Worm (Caenorhabditis elegans) whole organism, L3 larva: ENCODE data around the gene mrpl-16.

Experiments used
- ama-1 ChIP-seq: fragments of 150-350 bp; optimal IDR thresholded peaks from 2 replicates; lab custom pipeline; 2018
- ceh-28 ChIP-seq: fragments of 150-350 bp; optimal IDR thresholded peaks from 2 replicates; lab custom pipeline; 2014; ENCODE audit warnings: missing biosample characterization, missing genetic modification reagents, missing genetic modification characterization
- elt-3 ChIP-seq, 3 experiments: fragments of 150-350 bp in 1 of 3; sonication (generic microtip) in 2 of 3; optimal IDR thresholded peaks; 2 replicates in 2 of 3; 4 replicates in 1 of 3; lab custom pipeline; 2014 to 2017; ENCODE audit warnings: missing biosample characterization in 3 of 3, missing genetic modification characterization in 3 of 3
- fkh-10 ChIP-seq: sonication (generic microtip); optimal IDR thresholded peaks from 2 replicates; lab custom pipeline; 2017; ENCODE audit warnings: missing biosample characterization, missing genetic modification reagents, missing genetic modification characterization
- lin-39 ChIP-seq: fragments of 150-350 bp; optimal IDR thresholded peaks from 2 replicates; lab custom pipeline; 2018; ENCODE audit warnings: missing biosample characterization, missing genetic modification reagents, missing genetic modification characterization
- nfya-1 ChIP-seq: sonication (generic microtip); optimal IDR thresholded peaks from 2 replicates; lab custom pipeline; 2017; ENCODE audit warnings: missing genetic modification characterization, mild to moderate bottlenecking, missing compliant biosample characterization, antibody characterized with exemption, moderate library complexity; ENCODE audit not compliant: insufficient read depth
- nhr-11 ChIP-seq: fragments of 150-350 bp; optimal IDR thresholded peaks from 2 replicates; lab custom pipeline; 2014; ENCODE audit warnings: missing biosample characterization, missing genetic modification characterization
- nhr-237 ChIP-seq: fragments of 150-350 bp; optimal IDR thresholded peaks from 2 replicates; lab custom pipeline; 2014; ENCODE audit warnings: missing biosample characterization, missing genetic modification characterization
- skn-1 ChIP-seq: fragments of 150-350 bp; optimal IDR thresholded peaks from 2 replicates; lab custom pipeline; 2014; ENCODE audit warnings: missing biosample characterization, missing genetic modification characterization
- unc-62 ChIP-seq: fragments of 150-350 bp; sonication (generic microtip); optimal IDR thresholded peaks from 4 replicates; lab custom pipeline; 2014; ENCODE audit warnings: missing biosample characterization, missing genetic modification reagents, missing genetic modification characterization
- zag-1 ChIP-seq: fragments of 150-350 bp; optimal IDR thresholded peaks from 2 replicates; lab custom pipeline; 2014; ENCODE audit warnings: missing biosample characterization, missing genetic modification characterization
- ztf-11 ChIP-seq: fragments of 150-350 bp; optimal IDR thresholded peaks from 2 replicates; lab custom pipeline; 2014; ENCODE audit warnings: missing biosample characterization, missing genetic modification characterization

- no peak for TF ChIP-seq ceh-28
- TF ChIP-seq elt-3 (tag; optimal IDR thresholded peaks at IDR 0.05; lab: Kevin White, UChicago), result no peak
- TF ChIP-seq zag-1 (tag; lab: Kevin White, UChicago), result no peak
- TF ChIP-seq fkh-10, result no peak
- TF ChIP-seq nhr-11, result no peak
- TF ChIP-seq lin-39 (tag; lab: Kevin White, UChicago), result no peak
- no peak for TF ChIP-seq nhr-237 (tag; lab: Kevin White, UChicago)
- TF ChIP-seq ama-1 (lab: Kevin White, UChicago), result no peak
- TF ChIP-seq nfya-1 (tag; lab: Kevin White, UChicago), result no peak
- no peak for TF ChIP-seq unc-62 (GFP tag; lab: Kevin White, UChicago)
- no peak for TF ChIP-seq ztf-11 (tag; lab: Kevin White, UChicago)
- TF ChIP-seq skn-1 (tag; lab: Kevin White, UChicago), result no peak
These were observed 9.1 kb upstream of the mrpl-16 start, which contains the start of gene T04A8.7 for ce11 chrIII:4695057-4695456.
